Worm (Caenorhabditis elegans) whole organism, L4 larva: ENCODE measurements around the gene C23G10.7.

Experiments
- F10B5.3 ChIP-seq: sonication (generic microtip); optimal IDR thresholded peaks from 2 replicates; lab custom pipeline; 2016; ENCODE audit warnings: mild to moderate bottlenecking, missing genetic modification characterization, missing compliant biosample characterization
- F44E2.7 ChIP-seq: fragments of 200-800 bp; sonication (Bioruptor generic); IDR thresholded peaks from 2 replicates; pipeline ENCODE4 v2.1.2; 2022; ENCODE audit warnings: missing genetic modification characterization, missing compliant biosample characterization
- F49E8.2 ChIP-seq: sonication (generic microtip); optimal IDR thresholded peaks from 2 replicates; lab custom pipeline; 2016; ENCODE audit warnings: missing compliant biosample characterization, mild to moderate bottlenecking, missing genetic modification characterization, borderline replicate concordance
- T26A8.4 ChIP-seq: fragments of 200-800 bp; sonication (Bioruptor generic); IDR thresholded peaks from 2 replicates; pipeline ENCODE4 v1.3.6; 2022; ENCODE audit warnings: missing genetic modification characterization, missing compliant biosample characterization
- Y105C5A.15 ChIP-seq: fragments of 200-800 bp; sonication (Bioruptor generic); IDR thresholded peaks from 2 replicates; pipeline ENCODE4 v1.3.6; 2022; ENCODE audit warnings: missing genetic modification characterization, missing compliant biosample characterization
- Y48G9A.11 ChIP-seq: fragments of 200-800 bp; sonication (Bioruptor generic); IDR thresholded peaks from 2 replicates; pipeline ENCODE4 v1.3.6; 2022; ENCODE audit warnings: missing genetic modification reagents, missing genetic modification characterization, missing compliant biosample characterization
- Y5F2A.4 ChIP-seq: fragments of 200-800 bp; sonication (Bioruptor generic); optimal IDR thresholded peaks from 2 replicates; lab custom pipeline; 2018; ENCODE audit warnings: mild to moderate bottlenecking, missing genetic modification characterization, missing compliant biosample characterization
- Y75B8A.6 ChIP-seq: fragments of 200-800 bp; sonication (Bioruptor generic); IDR thresholded peaks from 2 replicates; pipeline ENCODE4 v1.3.6; 2022; ENCODE audit warnings: missing genetic modification reagents, missing genetic modification characterization, missing compliant biosample characterization
- ama-1 ChIP-seq: fragments of 150-350 bp; optimal IDR thresholded peaks from 2 replicates; lab custom pipeline; 2014; ENCODE audit warnings: inconsistent platforms, mixed read lengths
- arid-1 ChIP-seq: fragments of 200-800 bp; sonication (Bioruptor generic); conservative IDR thresholded peaks from 2 replicates; pipeline ENCODE4 v1.3.6; 2022; ENCODE audit warnings: missing genetic modification reagents, missing genetic modification characterization, missing compliant biosample characterization
- ceh-28 ChIP-seq: fragments of 150-350 bp; optimal IDR thresholded peaks from 2 replicates; lab custom pipeline; 2014; ENCODE audit warnings: missing biosample characterization, missing genetic modification reagents, missing genetic modification characterization
- ceh-44 ChIP-seq: fragments of 200-800 bp; sonication (Bioruptor generic); IDR thresholded peaks from 2 replicates; pipeline ENCODE4 v1.3.6; 2022; ENCODE audit warnings: missing genetic modification reagents, missing genetic modification characterization, missing compliant biosample characterization
- cey-2 ChIP-seq: sonication (generic microtip); optimal IDR thresholded peaks from 3 replicates; lab custom pipeline; 2017; ENCODE audit warnings: missing genetic modification characterization, mild to moderate bottlenecking, missing compliant biosample characterization, antibody characterized with exemption, borderline replicate concordance; ENCODE audit not compliant: insufficient read depth
- ctbp-1 ChIP-seq: fragments of 200-800 bp; sonication (Bioruptor generic); IDR thresholded peaks from 2 replicates; pipeline ENCODE4 v1.3.6; 2022; ENCODE audit warnings: missing genetic modification reagents, missing genetic modification characterization, missing compliant biosample characterization
- daf-12 ChIP-seq: fragments of 150-350 bp; optimal IDR thresholded peaks from 2 replicates; lab custom pipeline; 2014; ENCODE audit warnings: missing biosample characterization, missing genetic modification reagents, missing genetic modification characterization
- daf-16 ChIP-seq, 3 experiments: sonication (generic microtip); optimal IDR thresholded peaks; 2 replicates each; lab custom pipeline; 2016 to 2017; ENCODE audit warnings: missing genetic modification characterization in 3 of 3, missing genetic modification reagents in 3 of 3, mild to moderate bottlenecking in 2 of 3, missing compliant biosample characterization in 2 of 3, missing biosample characterization in 1 of 3, moderate library complexity in 1 of 3
- daf-8 ChIP-seq: fragments of 200-800 bp; sonication (Bioruptor generic); IDR thresholded peaks from 2 replicates; pipeline ENCODE4 v1.3.6; 2022; ENCODE audit warnings: missing genetic modification characterization, missing compliant biosample characterization
- dmd-6 ChIP-seq: fragments of 200-800 bp; sonication (Bioruptor generic); IDR thresholded peaks from 2 replicates; pipeline ENCODE4 v1.3.6; 2022; ENCODE audit warnings: missing genetic modification reagents, missing genetic modification characterization, missing compliant biosample characterization
- dmd-8 ChIP-seq: fragments of 200-800 bp; sonication (Bioruptor generic); IDR thresholded peaks from 2 replicates; pipeline ENCODE4 v1.3.6; 2022; ENCODE audit warnings: missing genetic modification characterization, missing compliant biosample characterization
- egl-43 ChIP-seq: fragments of 200-800 bp; sonication (Bioruptor generic); IDR thresholded peaks from 2 replicates; pipeline ENCODE4 v1.3.6; 2022; ENCODE audit warnings: missing genetic modification reagents, missing genetic modification characterization, missing compliant biosample characterization
- fos-1 ChIP-seq: fragments of 150-350 bp; optimal IDR thresholded peaks from 2 replicates; lab custom pipeline; 2014; ENCODE audit warnings: missing biosample characterization, missing genetic modification characterization
- hmg-1.1 ChIP-seq: fragments of 200-800 bp; sonication (Bioruptor generic); IDR thresholded peaks from 2 replicates; pipeline ENCODE4 v1.3.6; 2022; ENCODE audit warnings: missing genetic modification reagents, missing genetic modification characterization, missing compliant biosample characterization
- lim-7 ChIP-seq: fragments of 200-800 bp; sonication (Bioruptor generic); IDR thresholded peaks from 2 replicates; pipeline ENCODE4 v1.3.6; 2022; ENCODE audit warnings: missing genetic modification characterization, missing compliant biosample characterization
- lin-38 ChIP-seq: fragments of 200-800 bp; sonication (Bioruptor generic); IDR thresholded peaks from 2 replicates; pipeline ENCODE4 v1.3.6; 2022; ENCODE audit warnings: missing genetic modification reagents, missing genetic modification characterization, missing compliant biosample characterization
- lin-39 ChIP-seq: fragments of 150-350 bp; optimal IDR thresholded peaks from 2 replicates; lab custom pipeline; 2014; ENCODE audit warnings: missing biosample characterization, missing genetic modification reagents, missing genetic modification characterization
- lsy-2 ChIP-seq, 2 experiments: fragments of 150-350 bp in 1 of 2; sonication (generic microtip) in 1 of 2; optimal IDR thresholded peaks; 2 replicates each; lab custom pipeline; 2014 to 2017; ENCODE audit warnings: missing biosample characterization in 2 of 2, missing genetic modification characterization in 2 of 2
- madf-9 ChIP-seq: fragments of 200-800 bp; sonication (Bioruptor generic); conservative IDR thresholded peaks from 2 replicates; pipeline ENCODE4 v1.3.6; 2022; ENCODE audit warnings: missing genetic modification reagents, missing genetic modification characterization, missing compliant biosample characterization
- mdl-1 ChIP-seq, 2 experiments: fragments of 150-350 bp in 1 of 2; sonication (generic microtip) in 1 of 2; optimal IDR thresholded peaks; 2 replicates each; lab custom pipeline; 2014 to 2017; ENCODE audit warnings: missing biosample characterization in 2 of 2, missing genetic modification characterization in 2 of 2
- mdt-29 ChIP-seq: fragments of 200-800 bp; sonication (Bioruptor generic); IDR thresholded peaks from 2 replicates; pipeline ENCODE4 v1.3.6; 2022; ENCODE audit warnings: missing genetic modification reagents, missing genetic modification characterization, missing compliant biosample characterization
- mes-2 ChIP-seq: sonication (generic microtip); optimal IDR thresholded peaks from 2 replicates; lab custom pipeline; 2016; ENCODE audit warnings: missing genotype, mild to moderate bottlenecking, missing genetic modification characterization, missing compliant biosample characterization; ENCODE audit not compliant: poor library complexity, severe bottlenecking
- mxl-2 ChIP-seq: fragments of 200-800 bp; sonication (Bioruptor generic); conservative IDR thresholded peaks from 2 replicates; pipeline ENCODE4 v1.3.6; 2022; ENCODE audit warnings: missing genetic modification reagents, missing genetic modification characterization, missing compliant biosample characterization
- mxl-3 ChIP-seq: fragments of 200-800 bp; sonication (Bioruptor generic); optimal IDR thresholded peaks from 2 replicates; lab custom pipeline; 2018; ENCODE audit warnings: mild to moderate bottlenecking, missing genetic modification characterization, missing compliant biosample characterization
- nhr-10 ChIP-seq: fragments of 150-350 bp; optimal IDR thresholded peaks from 2 replicates; lab custom pipeline; 2014; ENCODE audit warnings: missing biosample characterization, missing genetic modification characterization
- nhr-102 ChIP-seq: sonication (generic microtip); optimal IDR thresholded peaks from 2 replicates; lab custom pipeline; 2016; ENCODE audit warnings: mild to moderate bottlenecking, missing genetic modification characterization, moderate library complexity, missing compliant biosample characterization
- nhr-111 ChIP-seq: fragments of 200-800 bp; sonication (Bioruptor generic); optimal IDR thresholded peaks from 2 replicates; lab custom pipeline; 2018; ENCODE audit warnings: mild to moderate bottlenecking, missing genetic modification characterization, missing compliant biosample characterization
- nhr-25 ChIP-seq: sonication (generic microtip); optimal IDR thresholded peaks from 2 replicates; lab custom pipeline; 2017; ENCODE audit warnings: missing genetic modification characterization, mild to moderate bottlenecking, missing compliant biosample characterization, antibody characterized with exemption, moderate library complexity, borderline replicate concordance; ENCODE audit not compliant: insufficient read depth
- nhr-28 ChIP-seq: fragments of 150-350 bp; optimal IDR thresholded peaks from 2 replicates; lab custom pipeline; 2014; ENCODE audit warnings: missing biosample characterization, missing genetic modification characterization
- nhr-41 ChIP-seq: fragments of 200-800 bp; sonication (Bioruptor generic); IDR thresholded peaks from 2 replicates; pipeline ENCODE4 v1.3.6; 2022; ENCODE audit warnings: missing genetic modification reagents, missing genetic modification characterization, missing compliant biosample characterization
- pqm-1 ChIP-seq: sonication (generic microtip); optimal IDR thresholded peaks from 2 replicates; lab custom pipeline; 2017; ENCODE audit warnings: missing biosample characterization, missing genetic modification characterization
- saeg-2 ChIP-seq: fragments of 200-800 bp; sonication (Bioruptor generic); IDR thresholded peaks from 2 replicates; pipeline ENCODE4 v1.3.6; 2022; ENCODE audit warnings: missing genetic modification reagents, missing genetic modification characterization, missing compliant biosample characterization
- sdz-12 ChIP-seq: fragments of 200-800 bp; sonication (Bioruptor generic); optimal IDR thresholded peaks from 2 replicates; lab custom pipeline; 2018; ENCODE audit warnings: mild to moderate bottlenecking, missing genetic modification characterization, missing compliant biosample characterization
- snpc-1.2 ChIP-seq: fragments of 200-800 bp; sonication (Bioruptor generic); IDR thresholded peaks from 2 replicates; pipeline ENCODE4 v1.3.6; 2022; ENCODE audit warnings: missing genetic modification reagents, missing genetic modification characterization, missing compliant biosample characterization
- spr-1 ChIP-seq: sonication (generic microtip); optimal IDR thresholded peaks from 2 replicates; lab custom pipeline; 2016; ENCODE audit warnings: mild to moderate bottlenecking, missing genetic modification characterization, missing compliant biosample characterization
- vab-7 ChIP-seq: fragments of 200-800 bp; sonication (Bioruptor generic); IDR thresholded peaks from 2 replicates; pipeline ENCODE4 v1.3.6; 2022; ENCODE audit warnings: missing genetic modification reagents, missing genetic modification characterization, missing compliant biosample characterization
- zfp-2 ChIP-seq: sonication (generic microtip); optimal IDR thresholded peaks from 2 replicates; lab custom pipeline; 2016; ENCODE audit warnings: mild to moderate bottlenecking, missing genetic modification characterization, missing compliant biosample characterization

The C23G10.7 gene

DNA sequence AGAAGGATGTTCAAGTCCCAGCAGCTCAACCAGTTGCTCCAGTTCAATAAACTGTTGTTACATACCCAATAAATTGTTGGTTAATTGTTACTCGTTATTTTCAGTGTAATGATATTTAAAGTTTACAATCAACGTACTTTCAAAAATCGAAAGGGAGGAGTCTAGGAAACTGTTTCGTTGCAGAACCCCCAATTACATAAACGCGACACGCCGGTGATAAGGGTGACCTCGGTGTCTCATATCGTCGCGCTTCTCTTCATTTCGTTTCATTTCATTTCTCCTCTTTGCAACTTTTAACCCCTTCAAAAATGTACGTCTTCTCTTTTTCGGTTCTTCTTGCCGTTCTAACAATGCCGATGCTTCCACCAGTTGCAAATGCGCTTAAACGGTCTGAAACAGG, 9.7 kb upstream of the C23G10.7 start, which contains the start of gene C23G10.2:
C23G10.2 (plus strand) TSS at position 184 of the 400 bp plus-strand sequence.
- TF ChIP-seq nhr-41 (GFP tag; lab: Robert Waterston, UW): 0 out of 2 replicates have a peak, but pooled peaks have one; percentile 13
- 0 out of 2 replicates have a peak, but pooled peaks have one; percentile 7 for TF ChIP-seq F44E2.7 (GFP tag; lab: Robert Waterston, UW)
- no peak for TF ChIP-seq pqm-1 (tag; lab: Kevin White, UChicago)
- no peak for TF ChIP-seq sdz-12 (GFP tag; lab: Kevin White, UChicago)
- TF ChIP-seq egl-43 (GFP tag; lab: Robert Waterston, UW): 0 out of 2 replicates have a peak, but pooled peaks have one; percentile 42
- no peak for TF ChIP-seq nhr-10 (tag; lab: Kevin White, UChicago)
- peak; percentile 78 for TF ChIP-seq ama-1
- no peak for TF ChIP-seq nhr-102 (tag; lab: Kevin White, UChicago)
- peak; percentile 43 for TF ChIP-seq F49E8.2 (tag; lab: Kevin White, UChicago)
- no peak for TF ChIP-seq nhr-25
- TF ChIP-seq ctbp-1 (GFP tag; lab: Robert Waterston, UW): 0 out of 2 replicates have a peak, but pooled peaks have one; percentile 39
- TF ChIP-seq mes-2: peak; percentile 24
- peak; percentile 4; the same call in 1 of the 2 replicates for TF ChIP-seq vab-7 (GFP tag; lab: Robert Waterston, UW)
- TF ChIP-seq nhr-28 (tag; lab: Kevin White, UChicago): peak; percentile 20
- no peak for TF ChIP-seq zfp-2 (tag; lab: Kevin White, UChicago)
- TF ChIP-seq Y48G9A.11 (GFP tag; lab: Robert Waterston, UW): peak; percentile 51; the same call in 1 of the 2 replicates
- TF ChIP-seq dmd-8: no peak
- 0 out of 2 replicates have a peak, but pooled peaks have one; percentile 25 for TF ChIP-seq Y75B8A.6 (GFP tag; lab: Robert Waterston, UW)
- TF ChIP-seq T26A8.4: 0 out of 2 replicates have a peak, but pooled peaks have one; percentile 7
- peak; percentile 34; the same call in 1 of the 2 replicates for TF ChIP-seq lin-38 (GFP tag; lab: Robert Waterston, UW)
- peak; percentile 24 for TF ChIP-seq mxl-3 (GFP tag; lab: Kevin White, UChicago)
- TF ChIP-seq lin-39 (tag; lab: Kevin White, UChicago): no peak
- TF ChIP-seq nhr-111 (GFP tag; lab: Kevin White, UChicago): no peak
- TF ChIP-seq arid-1 (GFP tag; lab: Robert Waterston, UW): 0 out of 2 replicates have a peak, but pooled peaks have one; percentile 16
- TF ChIP-seq mxl-2: no peak

DNA sequence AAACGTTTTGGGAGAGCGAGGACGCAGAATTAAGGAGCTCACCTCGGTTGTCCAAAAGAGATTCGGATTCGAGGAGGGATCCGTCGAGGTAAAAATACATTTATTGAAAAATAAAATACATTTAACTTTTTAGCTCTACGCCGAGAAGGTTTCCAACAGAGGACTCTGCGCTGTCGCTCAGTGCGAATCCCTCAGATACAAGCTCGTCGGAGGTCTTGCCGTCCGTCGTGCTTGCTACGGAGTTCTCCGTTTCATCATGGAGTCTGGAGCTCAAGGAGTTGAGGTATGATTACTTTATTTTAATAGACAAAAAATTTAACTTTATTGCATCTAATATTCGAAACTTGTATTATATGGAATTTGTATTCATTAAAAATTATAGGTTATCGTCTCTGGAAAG, 8.8 kb upstream of the C23G10.7 start:
- no peak for TF ChIP-seq T26A8.4
- TF ChIP-seq dmd-8: 0 out of 2 replicates have a peak, but pooled peaks have one; percentile 4
- 0 out of 2 replicates have a peak, but pooled peaks have one; percentile 18 for TF ChIP-seq saeg-2 (GFP tag; lab: Robert Waterston, UW)

DNA sequence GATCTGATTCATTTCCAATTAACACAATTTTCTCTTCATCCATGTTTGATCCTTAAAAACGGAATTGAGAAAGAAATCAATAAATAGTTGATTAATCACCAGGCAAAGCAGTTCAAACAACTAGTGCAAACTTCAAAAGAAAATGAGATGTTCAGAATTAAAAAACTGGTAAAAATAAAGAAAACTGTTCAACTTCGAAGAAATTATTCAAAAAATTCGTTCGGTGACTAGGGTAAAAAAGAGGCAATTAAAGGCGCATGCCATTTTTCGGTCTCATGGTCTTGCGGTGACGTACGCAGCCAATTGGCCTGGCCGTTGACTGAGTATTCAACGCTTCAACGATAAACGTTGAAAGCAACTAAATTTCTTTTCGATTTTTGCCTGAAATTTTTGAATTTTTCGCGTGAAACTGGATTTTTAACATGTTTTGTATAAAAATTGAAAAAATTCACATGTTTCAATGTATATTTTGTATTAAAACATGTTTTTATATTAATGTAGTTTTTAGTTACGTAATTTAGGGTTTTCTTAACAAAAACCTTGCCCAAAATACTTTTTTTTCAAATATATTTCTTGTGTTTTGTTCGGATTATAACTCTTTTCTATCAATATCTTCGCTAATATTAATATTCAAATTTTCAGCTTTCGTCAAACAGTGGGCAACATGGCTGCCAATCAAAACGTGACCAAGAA, 8.1 kb upstream of the C23G10.7 start, which contains the start of the genes sna-3 and rps-3:
sna-3 (minus strand) TSS at position 51 of the 693 bp plus-strand sequence.
rps-3 (plus strand) TSS at position 643 of the 693 bp plus-strand sequence.
- TF ChIP-seq cey-2 (tag; lab: Kevin White, UChicago) (no peak), daf-8 (GFP tag; lab: Robert Waterston, UW) (no peak), dmd-6 (GFP tag; lab: Robert Waterston, UW) (peak; percentile 43), daf-12 (tag; lab: Kevin White, UChicago) (no peak), snpc-1.2 (no peak), Y105C5A.15 (GFP tag; lab: Robert Waterston, UW) (no peak), lim-7 (GFP tag; lab: Robert Waterston, UW) (no peak), ceh-44 (GFP tag; lab: Robert Waterston, UW) (peak; percentile 24; the same call in 1 of the 2 replicates), fos-1 (tag; lab: Kevin White, UChicago) (no peak), lin-39 (tag; lab: Kevin White, UChicago) (no peak), daf-16 (GFP tag; optimal IDR thresholded peaks at IDR 0.05; lab: Kevin White, UChicago) (no peak), daf-16 (tag; optimal IDR thresholded peaks at IDR 0.05; lab: Kevin White, UChicago) (peak; percentile 46), mdt-29 (no peak), mdl-1 (tag; optimal IDR thresholded peaks at IDR 0.05; lab: Kevin White, UChicago) (peak in 1 of 2 experiments; percentile 68), lsy-2 (tag; optimal IDR thresholded peaks at IDR 0.05; lab: Kevin White, UChicago) (peak; percentile 66 to 92), ceh-28 (tag; lab: Kevin White, UChicago) (no peak), madf-9 (no peak), hmg-1.1 (peak; percentile 74), Y5F2A.4 (GFP tag; lab: Kevin White, UChicago) (no peak), Y75B8A.6 (GFP tag; lab: Robert Waterston, UW) (no peak), arid-1 (GFP tag; lab: Robert Waterston, UW) (peak; percentile 73), spr-1 (no peak), F10B5.3 (no peak)
